Worm (Caenorhabditis elegans): Measurements from ENCODE around the gene adt-2.

DNA sequence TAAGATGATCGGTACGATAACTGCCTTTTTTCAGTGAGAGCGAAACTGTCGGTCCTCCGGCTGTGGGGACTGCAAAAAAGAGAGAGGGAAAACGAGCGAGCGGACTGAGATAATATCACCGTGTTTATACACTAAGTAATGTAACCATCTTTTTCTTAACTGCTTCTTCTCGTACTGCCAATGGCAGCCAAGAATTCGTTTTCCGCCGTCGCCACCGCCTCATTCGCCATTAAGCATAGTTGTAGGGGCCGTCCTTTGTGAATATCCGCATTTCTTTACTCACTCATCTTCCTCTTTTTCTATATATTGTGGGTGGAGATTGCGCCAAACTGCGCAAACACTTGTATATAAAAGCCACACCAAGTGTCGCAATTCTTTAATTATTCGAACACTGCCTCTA, 39.5 kb upstream of the adt-2 start, which contains the start of gene col-174:
- TF ChIP-seq nhr-237 (tag; optimal IDR thresholded peaks at IDR 0.05) (no peak), blmp-1 (tag; optimal IDR thresholded peaks at IDR 0.05; ENCODE audit: insufficient read depth) (no peak), egl-27 (tag; optimal IDR thresholded peaks at IDR 0.05) (no peak), dmd-4 (tag; optimal IDR thresholded peaks at IDR 0.05) (no peak), nhr-129 (tag; optimal IDR thresholded peaks at IDR 0.05) (no peak)

All from whole organism, L2 larva.